Worm (Caenorhabditis elegans): ENCODE data around the gene vab-8.

ce11 chrV:12241126-12241525 is 28.0 kb downstream of the vab-8 start, which contains the start of gene ttr-22:
- TF ChIP-seq mel-28 (tag; optimal IDR thresholded peaks at IDR 0.05; ENCODE audit: borderline replicate concordance), result no peak
- TF ChIP-seq dpl-1 (GFP tag; optimal IDR thresholded peaks at IDR 0.05), result no peak

Measured in whole organism, young adult.